Fruit fly (Drosophila melanogaster): ENCODE results near the gene Toll-9.

Toll-9 gene

dm6 chr3L:20388983-20389382, 22.5 kb upstream of the Toll-9 start (continued):
- TF ChIP-seq HmgD (GFP tag; optimal IDR thresholded peaks at IDR 0.05) (no peak), CG13424 (tag; optimal IDR thresholded peaks at IDR 0.05) (peak; percentile 29), NFAT (GFP tag; IDR thresholded peaks at IDR 0.05) (no peak; the same call in 1 of the 2 replicates), nmo (GFP tag; optimal IDR thresholded peaks at IDR 0.05) (peak; percentile 0), CG12659 (GFP tag; optimal IDR thresholded peaks at IDR 0.05) (peak; percentile 22), CG33213 (GFP tag; optimal IDR thresholded peaks at IDR 0.05) (no peak), Scr (GFP tag; IDR thresholded peaks at IDR 0.05; ENCODE audit: partially characterized antibody) (no peak), B-H2 (GFP tag; optimal IDR thresholded peaks at IDR 0.05) (no peak), CG13296 (GFP tag; optimal IDR thresholded peaks at IDR 0.05) (peak; percentile 42), CG12769 (tag; optimal IDR thresholded peaks at IDR 0.05) (peak; percentile 87), CG9876 (GFP tag; optimal IDR thresholded peaks at IDR 0.05) (no peak), CG17359 (tag; optimal IDR thresholded peaks at IDR 0.05) (peak; percentile 43), peb (GFP tag; IDR thresholded peaks at IDR 0.05) (no peak), CG2199 (GFP tag; IDR thresholded peaks at IDR 0.05) (no peak), Rx (GFP tag; IDR thresholded peaks at IDR 0.05) (0 out of 2 replicates have a peak, but pooled peaks have one; percentile 21), CG1529 (GFP tag; optimal IDR thresholded peaks at IDR 0.05) (no peak), Adf1 (GFP tag; IDR thresholded peaks at IDR 0.05) (no peak), Dad (GFP tag; optimal IDR thresholded peaks at IDR 0.05) (no peak), CG10366 (GFP tag; IDR thresholded peaks at IDR 0.05) (peak; percentile 13; the same call in 1 of the 2 replicates), sd (tag; optimal IDR thresholded peaks at IDR 0.05) (peak; percentile 72), CG17385 (GFP tag; optimal IDR thresholded peaks at IDR 0.05) (peak; percentile 13), CG43689 (GFP tag; IDR thresholded peaks at IDR 0.05) (peak; percentile 24; the same call in 1 of the 2 replicates), Atf6 (GFP tag; IDR thresholded peaks at IDR 0.05) (peak; percentile 70), chinmo (GFP tag; IDR thresholded peaks at IDR 0.05; ENCODE audit: partially characterized antibody) (peak; percentile 82; the same call in 2 of the 4 replicates), CG34422 (GFP tag; IDR thresholded peaks at IDR 0.05) (peak; percentile 57; the same call in 1 of the 3 replicates), CG8388 (GFP tag; optimal IDR thresholded peaks at IDR 0.05) (no peak), pnt (GFP tag; optimal IDR thresholded peaks at IDR 0.05) (peak; percentile 11), CG8290 (GFP tag; optimal IDR thresholded peaks at IDR 0.05) (no peak), CG8290 (tag; optimal IDR thresholded peaks at IDR 0.05) (peak in 1 of 2 experiments; percentile 85), bbx (GFP tag; IDR thresholded peaks at IDR 0.05; ENCODE audit: partially characterized antibody) (no peak), H15 (GFP tag; IDR thresholded peaks at IDR 0.05) (no peak), jigr1 (GFP tag; IDR thresholded peaks at IDR 0.05) (no peak), CG10959 (GFP tag; IDR thresholded peaks at IDR 0.05) (no peak), pfk (GFP tag; optimal IDR thresholded peaks at IDR 0.05) (no peak), zfh2 (GFP tag; optimal IDR thresholded peaks at IDR 0.05) (peak; percentile 7), grn (GFP tag; optimal IDR thresholded peaks at IDR 0.05) (peak; percentile 78), Optix (GFP tag; IDR thresholded peaks at IDR 0.05) (no peak), ato (GFP tag; IDR thresholded peaks at IDR 0.05; ENCODE audit: partially characterized antibody) (no peak), ken (GFP tag; IDR thresholded peaks at IDR 0.05) (no peak), dati (GFP tag; IDR thresholded peaks at IDR 0.05) (no peak), bcd (GFP tag; optimal IDR thresholded peaks at IDR 0.05) (peak; percentile 10), CG2889 (GFP tag; IDR thresholded peaks at IDR 0.05) (0 out of 3 replicates have a peak, but pooled peaks have one; percentile 38), CG9817 (tag; optimal IDR thresholded peaks at IDR 0.05) (peak; percentile 8), Dip2 (GFP tag; IDR thresholded peaks at IDR 0.05) (no peak), CG15269 (tag; optimal IDR thresholded peaks at IDR 0.05) (peak; percentile 59), fd102C (GFP tag; optimal IDR thresholded peaks at IDR 0.05) (no peak), CG2202 (tag; optimal IDR thresholded peaks at IDR 0.05) (no peak), pan (optimal IDR thresholded peaks at IDR 0.05) (no peak), pan (GFP tag; optimal IDR thresholded peaks at IDR 0.05 in 1 of 2, IDR thresholded peaks at IDR 0.05 in 1 of 2) (peak in 1 of 2 experiments; percentile 56), Antp (GFP tag; optimal IDR thresholded peaks at IDR 0.05) (peak; percentile 59), CG16813 (GFP tag; IDR thresholded peaks at IDR 0.05; ENCODE audit: partially characterized antibody) (no peak), CG16815 (GFP tag; optimal IDR thresholded peaks at IDR 0.05) (no peak)

Measured in whole organism, embryonic.